Worm (Caenorhabditis elegans) whole organism, L4 larva: ENCODE measurements around the gene F54H12.4.

Source experiments
- D1046.2 ChIP-seq: fragments of 200-800 bp; sonication (Bioruptor generic); IDR thresholded peaks from 2 replicates; pipeline ENCODE4 v1.3.6; 2022; ENCODE audit warnings: missing genetic modification characterization, missing compliant biosample characterization
- F10B5.3 ChIP-seq: sonication (generic microtip); optimal IDR thresholded peaks from 2 replicates; lab custom pipeline; 2016; ENCODE audit warnings: mild to moderate bottlenecking, missing genetic modification characterization, missing compliant biosample characterization
- F26F4.8 ChIP-seq: fragments of 200-800 bp; sonication (Bioruptor generic); conservative IDR thresholded peaks from 2 replicates; pipeline ENCODE4 v1.3.6; 2022; ENCODE audit warnings: missing genetic modification characterization, missing compliant biosample characterization
- F37D6.2 ChIP-seq: sonication (generic microtip); optimal IDR thresholded peaks from 2 replicates; lab custom pipeline; 2016; ENCODE audit warnings: mild to moderate bottlenecking, missing genetic modification characterization, missing compliant biosample characterization
- F49E8.2 ChIP-seq: sonication (generic microtip); optimal IDR thresholded peaks from 2 replicates; lab custom pipeline; 2016; ENCODE audit warnings: missing compliant biosample characterization, mild to moderate bottlenecking, missing genetic modification characterization, borderline replicate concordance
- R02D3.7 ChIP-seq: fragments of 150-350 bp; sonication (generic microtip); optimal IDR thresholded peaks from 3 replicates; lab custom pipeline; 2014; ENCODE audit warnings: missing biosample characterization, missing genetic modification characterization
- T20F7.1 ChIP-seq: fragments of 200-800 bp; sonication (Bioruptor generic); optimal IDR thresholded peaks from 2 replicates; lab custom pipeline; 2018; ENCODE audit warnings: mild to moderate bottlenecking, missing genetic modification characterization, missing compliant biosample characterization
- T26A8.4 ChIP-seq: fragments of 200-800 bp; sonication (Bioruptor generic); IDR thresholded peaks from 2 replicates; pipeline ENCODE4 v1.3.6; 2022; ENCODE audit warnings: missing genetic modification characterization, missing compliant biosample characterization
- Y105C5A.15 ChIP-seq: fragments of 200-800 bp; sonication (Bioruptor generic); IDR thresholded peaks from 2 replicates; pipeline ENCODE4 v1.3.6; 2022; ENCODE audit warnings: missing genetic modification characterization, missing compliant biosample characterization
- Y5F2A.4 ChIP-seq: fragments of 200-800 bp; sonication (Bioruptor generic); optimal IDR thresholded peaks from 2 replicates; lab custom pipeline; 2018; ENCODE audit warnings: mild to moderate bottlenecking, missing genetic modification characterization, missing compliant biosample characterization
- Y75B8A.6 ChIP-seq: fragments of 200-800 bp; sonication (Bioruptor generic); IDR thresholded peaks from 2 replicates; pipeline ENCODE4 v1.3.6; 2022; ENCODE audit warnings: missing genetic modification reagents, missing genetic modification characterization, missing compliant biosample characterization
- ZK546.5 ChIP-seq, 2 experiments: sonication (generic microtip); optimal IDR thresholded peaks; 2 replicates each; lab custom pipeline; 2017; ENCODE audit warnings: missing biosample characterization in 2 of 2, missing genetic modification characterization in 2 of 2
- ama-1 ChIP-seq: fragments of 150-350 bp; optimal IDR thresholded peaks from 2 replicates; lab custom pipeline; 2014; ENCODE audit warnings: inconsistent platforms, mixed read lengths
- attf-4 ChIP-seq: sonication (generic microtip); optimal IDR thresholded peaks from 3 replicates; lab custom pipeline; 2017; ENCODE audit warnings: missing biosample characterization, missing genetic modification characterization
- ceh-20 ChIP-seq: fragments of 200-800 bp; sonication (Bioruptor generic); IDR thresholded peaks from 2 replicates; pipeline ENCODE4 v1.3.6; 2022; ENCODE audit warnings: missing genetic modification reagents, missing genetic modification characterization, missing compliant biosample characterization
- ceh-62 ChIP-seq: sonication (generic microtip); optimal IDR thresholded peaks from 2 replicates; lab custom pipeline; 2017; ENCODE audit warnings: missing biosample characterization, missing genetic modification characterization
- ces-1 ChIP-seq: fragments of 150-350 bp; sonication (generic microtip); optimal IDR thresholded peaks from 4 replicates; lab custom pipeline; 2014; ENCODE audit warnings: missing biosample characterization, missing genetic modification reagents, missing genetic modification characterization
- ctbp-1 ChIP-seq: fragments of 200-800 bp; sonication (Bioruptor generic); IDR thresholded peaks from 2 replicates; pipeline ENCODE4 v1.3.6; 2022; ENCODE audit warnings: missing genetic modification reagents, missing genetic modification characterization, missing compliant biosample characterization
- daf-12 ChIP-seq: fragments of 150-350 bp; optimal IDR thresholded peaks from 2 replicates; lab custom pipeline; 2014; ENCODE audit warnings: missing biosample characterization, missing genetic modification reagents, missing genetic modification characterization
- daf-8 ChIP-seq: fragments of 200-800 bp; sonication (Bioruptor generic); IDR thresholded peaks from 2 replicates; pipeline ENCODE4 v1.3.6; 2022; ENCODE audit warnings: missing genetic modification characterization, missing compliant biosample characterization
- duxl-1 ChIP-seq: sonication (generic microtip); optimal IDR thresholded peaks from 2 replicates; lab custom pipeline; 2016; ENCODE audit warnings: mild to moderate bottlenecking, missing genetic modification characterization, moderate library complexity, missing compliant biosample characterization; ENCODE audit not compliant: poor library complexity
- fkh-10 ChIP-seq: fragments of 150-350 bp; optimal IDR thresholded peaks from 2 replicates; lab custom pipeline; 2014; ENCODE audit warnings: missing biosample characterization, missing genetic modification reagents, missing genetic modification characterization
- fos-1 ChIP-seq: fragments of 150-350 bp; optimal IDR thresholded peaks from 2 replicates; lab custom pipeline; 2014; ENCODE audit warnings: missing biosample characterization, missing genetic modification characterization
- hif-1 ChIP-seq, 2 experiments: sonication (generic microtip); optimal IDR thresholded peaks; 2 replicates each; lab custom pipeline; 2016 to 2017; ENCODE audit warnings: missing compliant biosample characterization in 2 of 2, missing genetic modification characterization in 2 of 2, missing genetic modification reagents in 2 of 2, missing genotype in 2 of 2, mild to moderate bottlenecking in 1 of 2
- hmg-1.1 ChIP-seq: fragments of 200-800 bp; sonication (Bioruptor generic); IDR thresholded peaks from 2 replicates; pipeline ENCODE4 v1.3.6; 2022; ENCODE audit warnings: missing genetic modification reagents, missing genetic modification characterization, missing compliant biosample characterization
- lin-1 ChIP-seq: fragments of 200-800 bp; sonication (Bioruptor generic); IDR thresholded peaks from 2 replicates; pipeline ENCODE4 v1.3.6; 2022; ENCODE audit warnings: missing genetic modification reagents, missing genetic modification characterization, missing compliant biosample characterization
- lin-13 ChIP-seq: fragments of 150-350 bp; optimal IDR thresholded peaks from 2 replicates; lab custom pipeline; 2014; ENCODE audit warnings: missing biosample characterization, missing genetic modification reagents, missing genetic modification characterization
- lin-15B ChIP-seq: fragments of 150-350 bp; sonication (generic microtip); optimal IDR thresholded peaks from 3 replicates; lab custom pipeline; 2014; ENCODE audit warnings: missing biosample characterization, missing genetic modification characterization
- lin-29 ChIP-seq: fragments of 200-800 bp; sonication (Bioruptor generic); IDR thresholded peaks from 2 replicates; pipeline ENCODE4 v1.3.6; 2022; ENCODE audit warnings: missing genetic modification reagents, missing genetic modification characterization, missing compliant biosample characterization
- lir-3 ChIP-seq: sonication (generic microtip); optimal IDR thresholded peaks from 2 replicates; lab custom pipeline; 2016; ENCODE audit warnings: mild to moderate bottlenecking, missing genetic modification characterization, missing compliant biosample characterization
- mdl-1 ChIP-seq, 2 experiments: fragments of 150-350 bp in 1 of 2; sonication (generic microtip) in 1 of 2; optimal IDR thresholded peaks; 2 replicates each; lab custom pipeline; 2014 to 2017; ENCODE audit warnings: missing biosample characterization in 2 of 2, missing genetic modification characterization in 2 of 2
- mep-1 ChIP-seq: fragments of 150-350 bp; sonication (generic microtip); optimal IDR thresholded peaks from 3 replicates; lab custom pipeline; 2014; ENCODE audit warnings: missing biosample characterization, missing genetic modification characterization
- mxl-3 ChIP-seq: fragments of 200-800 bp; sonication (Bioruptor generic); optimal IDR thresholded peaks from 2 replicates; lab custom pipeline; 2018; ENCODE audit warnings: mild to moderate bottlenecking, missing genetic modification characterization, missing compliant biosample characterization
- nhr-102 ChIP-seq: sonication (generic microtip); optimal IDR thresholded peaks from 2 replicates; lab custom pipeline; 2016; ENCODE audit warnings: mild to moderate bottlenecking, missing genetic modification characterization, moderate library complexity, missing compliant biosample characterization
- nhr-237 ChIP-seq: sonication (generic microtip); optimal IDR thresholded peaks from 2 replicates; lab custom pipeline; 2017; ENCODE audit warnings: missing biosample characterization, missing genetic modification characterization
- nhr-25 ChIP-seq: sonication (generic microtip); optimal IDR thresholded peaks from 2 replicates; lab custom pipeline; 2017; ENCODE audit warnings: missing genetic modification characterization, mild to moderate bottlenecking, missing compliant biosample characterization, antibody characterized with exemption, moderate library complexity, borderline replicate concordance; ENCODE audit not compliant: insufficient read depth
- nhr-41 ChIP-seq: fragments of 200-800 bp; sonication (Bioruptor generic); IDR thresholded peaks from 2 replicates; pipeline ENCODE4 v1.3.6; 2022; ENCODE audit warnings: missing genetic modification reagents, missing genetic modification characterization, missing compliant biosample characterization
- nhr-42 ChIP-seq: fragments of 200-800 bp; sonication (Bioruptor generic); IDR thresholded peaks from 2 replicates; pipeline ENCODE4 v1.3.6; 2022; ENCODE audit warnings: missing genetic modification characterization, missing compliant biosample characterization
- nhr-48 ChIP-seq: sonication (generic microtip); optimal IDR thresholded peaks from 2 replicates; lab custom pipeline; 2016; ENCODE audit warnings: mild to moderate bottlenecking, missing genetic modification characterization, missing compliant biosample characterization
- nhr-6 ChIP-seq: fragments of 150-350 bp; optimal IDR thresholded peaks from 2 replicates; lab custom pipeline; 2014; ENCODE audit warnings: missing biosample characterization, missing genetic modification characterization
- nhr-77 ChIP-seq: fragments of 150-350 bp; optimal IDR thresholded peaks from 2 replicates; lab custom pipeline; 2014; ENCODE audit warnings: missing biosample characterization, missing genetic modification characterization
- pha-4 ChIP-seq, 2 experiments: fragments of 150-350 bp in 1 of 2; fragments of 200-800 bp in 1 of 2; sonication (Bioruptor generic) in 1 of 2; IDR thresholded peaks in 1 of 2; optimal IDR thresholded peaks in 1 of 2; 2 replicates each; pipeline versions ENCODE4 v1.3.6 to Lab custom; 2014 to 2022; ENCODE audit warnings: missing genetic modification characterization in 2 of 2, missing genetic modification reagents in 2 of 2, missing biosample characterization in 1 of 2, missing compliant biosample characterization in 1 of 2
- sdz-12 ChIP-seq: fragments of 200-800 bp; sonication (Bioruptor generic); optimal IDR thresholded peaks from 2 replicates; lab custom pipeline; 2018; ENCODE audit warnings: mild to moderate bottlenecking, missing genetic modification characterization, missing compliant biosample characterization
- snpc-1.2 ChIP-seq: fragments of 200-800 bp; sonication (Bioruptor generic); IDR thresholded peaks from 2 replicates; pipeline ENCODE4 v1.3.6; 2022; ENCODE audit warnings: missing genetic modification reagents, missing genetic modification characterization, missing compliant biosample characterization
- snpc-4 ChIP-seq: fragments of 150-350 bp; optimal IDR thresholded peaks from 2 replicates; lab custom pipeline; 2014; ENCODE audit warnings: missing biosample characterization, missing genetic modification characterization
- unc-39 ChIP-seq: sonication (generic microtip); optimal IDR thresholded peaks from 2 replicates; lab custom pipeline; 2017; ENCODE audit warnings: missing biosample characterization, missing genetic modification characterization
- vab-7 ChIP-seq: fragments of 200-800 bp; sonication (Bioruptor generic); IDR thresholded peaks from 2 replicates; pipeline ENCODE4 v1.3.6; 2022; ENCODE audit warnings: missing genetic modification reagents, missing genetic modification characterization, missing compliant biosample characterization
- zag-1 ChIP-seq: fragments of 150-350 bp; optimal IDR thresholded peaks from 2 replicates; lab custom pipeline; 2014; ENCODE audit warnings: missing biosample characterization, missing genetic modification characterization
- zfp-3 ChIP-seq: fragments of 200-800 bp; sonication (Bioruptor generic); conservative IDR thresholded peaks from 2 replicates; pipeline ENCODE4 v1.3.6; 2022; ENCODE audit warnings: missing genetic modification reagents, missing genetic modification characterization, missing compliant biosample characterization
- zip-11 ChIP-seq: fragments of 200-800 bp; sonication (Bioruptor generic); IDR thresholded peaks from 2 replicates; pipeline ENCODE4 v1.3.6; 2022; ENCODE audit warnings: missing genetic modification characterization, missing compliant biosample characterization
- zip-2 ChIP-seq: fragments of 150-350 bp; optimal IDR thresholded peaks from 2 replicates; lab custom pipeline; 2014; ENCODE audit warnings: missing biosample characterization, missing genetic modification characterization

The F54H12.4 gene

ce11 chrIII:7973201-7973767 lies 10.7 kb upstream of the F54H12.4 start, which contains the start of the genes eef-1B.1 and aco-2 (continued):
- TF ChIP-seq F49E8.2 (peak; percentile 24), lin-1 (GFP tag; lab: Robert Waterston, UW) (peak; percentile 33; the same call in 1 of the 2 replicates), lin-29 (GFP tag; lab: Robert Waterston, UW) (no peak), mdl-1 (tag; optimal IDR thresholded peaks at IDR 0.05; lab: Kevin White, UChicago) (peak in 1 of 2 experiments; percentile 78), F10B5.3 (tag; lab: Kevin White, UChicago) (peak; percentile 39), pha-4 (GFP tag; IDR thresholded peaks at IDR 0.05; lab: Robert Waterston, UW) (peak; percentile 64; the same call in 1 of the 2 replicates), pha-4 (tag; optimal IDR thresholded peaks at IDR 0.05; lab: Kevin White, UChicago) (no peak), attf-4 (tag; lab: Kevin White, UChicago) (no peak), daf-8 (no peak), hmg-1.1 (GFP tag; lab: Robert Waterston, UW) (peak; percentile 89), mep-1 (tag; lab: Kevin White, UChicago) (peak; percentile 93), zfp-3 (peak; percentile 76), nhr-6 (tag; lab: Kevin White, UChicago) (peak; percentile 95), snpc-4 (tag; lab: Kevin White, UChicago) (no peak), Y5F2A.4 (no peak), nhr-102 (tag; lab: Kevin White, UChicago) (peak; percentile 88), lin-13 (peak; percentile 92), D1046.2 (GFP tag; lab: Robert Waterston, UW) (no peak), ctbp-1 (GFP tag; lab: Robert Waterston, UW) (peak; percentile 54), fos-1 (tag; lab: Kevin White, UChicago) (no peak), daf-12 (tag; lab: Kevin White, UChicago) (no peak), mxl-3 (GFP tag; lab: Kevin White, UChicago) (peak; percentile 92), sdz-12 (GFP tag; lab: Kevin White, UChicago) (no peak), ceh-62 (tag; lab: Kevin White, UChicago) (no peak), zip-11 (GFP tag; lab: Robert Waterston, UW) (no peak), Y105C5A.15 (GFP tag; lab: Robert Waterston, UW) (no peak), ceh-20 (peak; percentile 78), Y75B8A.6 (GFP tag; lab: Robert Waterston, UW) (no peak), nhr-25 (tag; lab: Kevin White, UChicago) (peak; percentile 73), nhr-41 (GFP tag; lab: Robert Waterston, UW) (no peak), ZK546.5 (tag; optimal IDR thresholded peaks at IDR 0.05; lab: Kevin White, UChicago) (no peak), vab-7 (GFP tag; lab: Robert Waterston, UW) (0 out of 2 replicates have a peak, but pooled peaks have one; percentile 7), nhr-48 (tag; lab: Kevin White, UChicago) (peak; percentile 75), zag-1 (tag; lab: Kevin White, UChicago) (no peak), F26F4.8 (GFP tag; lab: Robert Waterston, UW) (no peak), duxl-1 (peak; percentile 90), F37D6.2 (tag; lab: Kevin White, UChicago) (peak; percentile 81), snpc-1.2 (no peak), lin-15B (no peak), fkh-10 (peak; percentile 53), zip-2 (tag; lab: Kevin White, UChicago) (peak; percentile 12), lir-3 (tag; lab: Kevin White, UChicago) (no peak), ama-1 (lab: Kevin White, UChicago) (peak; percentile 81), hif-1 (tag; optimal IDR thresholded peaks at IDR 0.05; lab: Kevin White, UChicago) (peak; percentile 56 to 71), ces-1 (no peak), nhr-237 (no peak), nhr-77 (tag; lab: Kevin White, UChicago) (peak; percentile 90), unc-39 (no peak), R02D3.7 (tag; lab: Kevin White, UChicago) (no peak), T20F7.1 (GFP tag; lab: Kevin White, UChicago) (peak; percentile 88), nhr-42 (GFP tag; lab: Robert Waterston, UW) (peak; percentile 90), T26A8.4 (peak; percentile 91)
